Worm (Caenorhabditis elegans): ENCODE data around the gene best-16.

ce11 chrIV:7212769-7213168, 17.1 kb upstream of the best-16 start:
- TF ChIP-seq ref-1 (GFP tag; conservative IDR thresholded peaks at IDR 0.05) (no peak), ztf-23 (GFP tag; IDR thresholded peaks at IDR 0.05) (no peak), med-1 (GFP tag; optimal IDR thresholded peaks at IDR 0.05; ENCODE audit: insufficient read depth) (no peak), T22C8.4 (GFP tag; IDR thresholded peaks at IDR 0.05) (no peak), flt-1 (GFP tag; IDR thresholded peaks at IDR 0.05) (no peak), ztf-29 (GFP tag; IDR thresholded peaks at IDR 0.05) (no peak), tab-1 (GFP tag; IDR thresholded peaks at IDR 0.05) (no peak), cog-1 (tag; optimal IDR thresholded peaks at IDR 0.05) (no peak), klf-2 (GFP tag; conservative IDR thresholded peaks at IDR 0.05) (no peak)
